Fruit fly (Drosophila melanogaster): ENCODE results near the gene Naglu.

Naglu gene

DNA sequence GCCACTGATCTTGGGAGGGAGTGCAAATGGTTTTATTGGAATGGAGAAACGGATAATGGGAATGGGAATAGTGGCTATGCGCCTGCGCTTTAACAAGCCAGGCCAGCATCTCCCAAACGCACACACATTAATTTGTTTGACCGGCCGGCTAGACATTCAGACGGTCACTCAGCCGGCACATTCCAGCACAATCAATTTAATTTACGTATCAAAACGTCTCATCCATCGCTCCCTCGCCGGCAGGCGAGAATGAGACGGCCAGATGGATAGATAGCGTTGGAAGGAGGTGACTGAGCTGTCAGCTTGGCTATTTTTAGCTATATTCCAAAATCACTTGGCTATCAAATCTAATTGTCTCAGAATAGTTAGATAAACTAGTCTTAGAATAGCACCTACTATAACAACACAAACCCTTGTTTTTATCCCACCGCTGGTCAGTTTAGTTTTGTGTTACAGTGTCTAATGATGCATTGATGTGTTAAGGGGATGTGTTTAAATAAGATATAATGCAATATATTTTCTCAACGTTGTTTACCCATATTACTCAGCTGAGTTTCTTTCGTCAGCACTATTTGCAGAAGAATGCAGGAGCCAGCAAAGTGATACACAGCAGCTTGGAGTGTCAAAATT, 11.9 kb upstream of the Naglu start (continued):
- TF ChIP-seq CkIIα-i1 (GFP tag; IDR thresholded peaks at IDR 0.05), result no peak
- no peak for TF ChIP-seq CG17186 (GFP tag; optimal IDR thresholded peaks at IDR 0.05)
- TF ChIP-seq sqz (GFP tag; optimal IDR thresholded peaks at IDR 0.05), result no peak
- no peak for TF ChIP-seq CG10543 (GFP tag; optimal IDR thresholded peaks at IDR 0.05)
- no peak for TF ChIP-seq dpn (GFP tag; optimal IDR thresholded peaks at IDR 0.05)
- TF ChIP-seq ATbp (GFP tag; optimal IDR thresholded peaks at IDR 0.05), result peak; percentile 71
- TF ChIP-seq Pdp1 (GFP tag; optimal IDR thresholded peaks at IDR 0.05), result no peak
- peak; percentile 33 for TF ChIP-seq CG1602 (GFP tag; optimal IDR thresholded peaks at IDR 0.05)
- no peak for TF ChIP-seq Hsf (GFP tag; optimal IDR thresholded peaks at IDR 0.05)
- TF ChIP-seq CG10462 (GFP tag; optimal IDR thresholded peaks at IDR 0.05), result no peak
- no peak for TF ChIP-seq CG4730 (GFP tag; IDR thresholded peaks at IDR 0.05)
- peak; percentile 14 for TF ChIP-seq CG12391 (tag; optimal IDR thresholded peaks at IDR 0.05)
- peak; percentile 21 for TF ChIP-seq CG11504 (tag; optimal IDR thresholded peaks at IDR 0.05)
- TF ChIP-seq CG11456 (GFP tag; IDR thresholded peaks at IDR 0.05), result no peak
- TF ChIP-seq vvl (GFP tag; IDR thresholded peaks at IDR 0.05), result 0 out of 2 replicates have a peak, but pooled peaks have one; percentile 6
- TF ChIP-seq CG32532 (GFP tag; IDR thresholded peaks at IDR 0.05), result no peak
- TF ChIP-seq crol (GFP tag; IDR thresholded peaks at IDR 0.05), result no peak
- TF ChIP-seq CG17802 (tag; optimal IDR thresholded peaks at IDR 0.05), result no peak
- peak; percentile 55 for TF ChIP-seq grn (GFP tag; optimal IDR thresholded peaks at IDR 0.05)
- TF ChIP-seq chif (GFP tag; optimal IDR thresholded peaks at IDR 0.05), result peak in 1 of 2 experiments; percentile 47
- TF ChIP-seq CG17359 (tag; optimal IDR thresholded peaks at IDR 0.05), result peak; percentile 14
- TF ChIP-seq CG2116 (GFP tag; optimal IDR thresholded peaks at IDR 0.05), result peak; percentile 8
- TF ChIP-seq Fer2 (tag; optimal IDR thresholded peaks at IDR 0.05), result no peak
- TF ChIP-seq bsh (GFP tag; optimal IDR thresholded peaks at IDR 0.05), result peak in 1 of 2 experiments; percentile 50
- TF ChIP-seq CG15601 (tag; optimal IDR thresholded peaks at IDR 0.05), result peak; percentile 25
- no peak for TF ChIP-seq slp2 (GFP tag; optimal IDR thresholded peaks at IDR 0.05)
- TF ChIP-seq run (tag; optimal IDR thresholded peaks at IDR 0.05), result no peak
- no peak for TF ChIP-seq jumu (GFP tag; optimal IDR thresholded peaks at IDR 0.05)
- TF ChIP-seq CG1603 (tag; optimal IDR thresholded peaks at IDR 0.05), result peak; percentile 34
- peak; percentile 44 for TF ChIP-seq Med (GFP tag)
- no peak for TF ChIP-seq CG3838 (GFP tag; optimal IDR thresholded peaks at IDR 0.05)
- TF ChIP-seq CG1529 (GFP tag; optimal IDR thresholded peaks at IDR 0.05), result peak; percentile 27
- no peak for TF ChIP-seq CG8478 (optimal IDR thresholded peaks at IDR 0.05)
- TF ChIP-seq gem (tag; optimal IDR thresholded peaks at IDR 0.05), result peak; percentile 36
- peak; percentile 92 for TF ChIP-seq Sry-β (GFP tag; optimal IDR thresholded peaks at IDR 0.05)
- no peak for TF ChIP-seq CG5953 (GFP tag; IDR thresholded peaks at IDR 0.05)
- TF ChIP-seq nau (GFP tag; optimal IDR thresholded peaks at IDR 0.05), result peak; percentile 14
- TF ChIP-seq klu (GFP tag; IDR thresholded peaks at IDR 0.05), result no peak
- TF ChIP-seq Hr3 (GFP tag; optimal IDR thresholded peaks at IDR 0.05), result no peak
- TF ChIP-seq Ptx1 (GFP tag; IDR thresholded peaks at IDR 0.05), result no peak
- no peak for TF ChIP-seq prd (optimal IDR thresholded peaks at IDR 0.05)
- TF ChIP-seq prd (GFP tag; IDR thresholded peaks at IDR 0.05), result no peak
- no peak for TF ChIP-seq C15 (GFP tag; IDR thresholded peaks at IDR 0.05)
- TF ChIP-seq Jarid2 (GFP tag; optimal IDR thresholded peaks at IDR 0.05), result no peak
- no peak for TF ChIP-seq CG15011 (GFP tag; optimal IDR thresholded peaks at IDR 0.05)
- TF ChIP-seq PHDP (tag; optimal IDR thresholded peaks at IDR 0.05), result peak; percentile 26
- no peak for TF ChIP-seq trh (GFP tag; optimal IDR thresholded peaks at IDR 0.05)
- TF ChIP-seq CrebB (tag; optimal IDR thresholded peaks at IDR 0.05), result peak; percentile 6
- no peak for TF ChIP-seq hth (optimal IDR thresholded peaks at IDR 0.05)
- TF ChIP-seq CG10366 (GFP tag; IDR thresholded peaks at IDR 0.05), result no peak
- TF ChIP-seq ind (GFP tag; optimal IDR thresholded peaks at IDR 0.05), result no peak

All from whole organism, embryonic.